Worm (Caenorhabditis elegans) whole organism, L1 larva: Measurements from ENCODE around the gene nspe-6.
A peak's percentile ranks its signal among the peaks of the same experiment; 100 is the strongest.

ENCODE experiments used
- C04F5.9 ChIP-seq: sonication (generic microtip); optimal IDR thresholded peaks from 2 replicates; lab custom pipeline; 2016; ENCODE audit warnings: missing genetic modification characterization, missing compliant biosample characterization
- Y116A8C.19 ChIP-seq: sonication (generic microtip); optimal IDR thresholded peaks from 2 replicates; lab custom pipeline; 2016; ENCODE audit warnings: missing compliant biosample characterization, missing genetic modification characterization, borderline replicate concordance
- aha-1 ChIP-seq: fragments of 150-350 bp; optimal IDR thresholded peaks from 2 replicates; lab custom pipeline; 2014; ENCODE audit warnings: missing biosample characterization, missing genetic modification characterization
- aly-2 ChIP-seq: fragments of 150-350 bp; optimal IDR thresholded peaks from 2 replicates; lab custom pipeline; 2014; ENCODE audit warnings: missing biosample characterization, missing genetic modification characterization
- ceh-63 ChIP-seq: fragments of 200-800 bp; sonication (Bioruptor generic); optimal IDR thresholded peaks from 2 replicates; lab custom pipeline; 2018; ENCODE audit warnings: mild to moderate bottlenecking, missing genetic modification characterization, missing compliant biosample characterization
- ceh-8 ChIP-seq: fragments of 200-800 bp; sonication (Bioruptor generic); optimal IDR thresholded peaks from 2 replicates; lab custom pipeline; 2018; ENCODE audit warnings: mild to moderate bottlenecking, missing genetic modification characterization, moderate library complexity, missing compliant biosample characterization
- ceh-88 ChIP-seq: fragments of 200-800 bp; sonication (Bioruptor generic); IDR thresholded peaks from 2 replicates; pipeline ENCODE4 v1.3.6; 2022; ENCODE audit warnings: missing genetic modification characterization, missing compliant biosample characterization
- dpl-1 ChIP-seq, 3 experiments: fragments of 150-350 bp in 2 of 3; sonication (generic microtip) in 1 of 3; optimal IDR thresholded peaks; 2 replicates each; lab custom pipeline; 2014 to 2017; ENCODE audit warnings: missing biosample characterization in 3 of 3, missing genetic modification characterization in 3 of 3, missing genetic modification reagents in 3 of 3
- dsc-1 ChIP-seq: sonication (generic microtip); optimal IDR thresholded peaks from 2 replicates; lab custom pipeline; 2016; ENCODE audit warnings: mild to moderate bottlenecking, missing genetic modification characterization, missing compliant biosample characterization
- efl-1 ChIP-seq, 4 experiments: fragments of 150-350 bp; optimal IDR thresholded peaks in 3 of 4; peaks in 1 of 4; 1 replicate in 1 of 4; 2 replicates in 3 of 4; lab custom pipeline; 2014; ENCODE audit warnings: missing biosample characterization in 2 of 4, missing genetic modification characterization in 2 of 4, missing genetic modification reagents in 2 of 4
- elt-3 ChIP-seq, 6 experiments: fragments of 150-350 bp in 1 of 6; sonication (generic microtip); optimal IDR thresholded peaks; 2 replicates each; lab custom pipeline; 2017 to 2018; ENCODE audit warnings: missing biosample characterization in 6 of 6, missing genetic modification characterization in 6 of 6, inconsistent platforms in 1 of 6
- fkh-4 ChIP-seq: sonication (generic microtip); optimal IDR thresholded peaks from 2 replicates; lab custom pipeline; 2016; ENCODE audit warnings: missing compliant biosample characterization, missing genetic modification characterization, borderline replicate concordance
- fkh-8 ChIP-seq: sonication (generic microtip); optimal IDR thresholded peaks from 2 replicates; lab custom pipeline; 2016; ENCODE audit warnings: mild to moderate bottlenecking, missing genetic modification characterization, missing compliant biosample characterization
- irx-1 ChIP-seq: sonication (generic microtip); optimal IDR thresholded peaks from 2 replicates; lab custom pipeline; 2016; ENCODE audit warnings: missing genetic modification characterization, missing compliant biosample characterization
- isw-1 ChIP-seq: fragments of 200-800 bp; sonication (Bioruptor generic); IDR thresholded peaks from 2 replicates; pipeline ENCODE4 v1.3.6; 2022; ENCODE audit warnings: missing genetic modification characterization, missing compliant biosample characterization
- lin-14 ChIP-seq: fragments of 200-800 bp; sonication (Bioruptor generic); optimal IDR thresholded peaks from 2 replicates; lab custom pipeline; 2018; ENCODE audit warnings: mild to moderate bottlenecking, missing genetic modification characterization, moderate library complexity, missing compliant biosample characterization
- lin-35 ChIP-seq, 2 experiments: fragments of 150-350 bp; optimal IDR thresholded peaks; 2 replicates each; lab custom pipeline; 2014; ENCODE audit warnings: missing biosample characterization in 2 of 2, missing genetic modification characterization in 2 of 2, missing genetic modification reagents in 2 of 2
- lir-3 ChIP-seq: sonication (generic microtip); optimal IDR thresholded peaks from 2 replicates; lab custom pipeline; 2016; ENCODE audit warnings: mild to moderate bottlenecking, missing genetic modification characterization, moderate library complexity, missing compliant biosample characterization; ENCODE audit not compliant: poor library complexity
- lsy-2 ChIP-seq, 2 experiments: fragments of 150-350 bp; optimal IDR thresholded peaks; 2 replicates each; lab custom pipeline; 2014; ENCODE audit warnings: missing biosample characterization in 2 of 2, missing genetic modification characterization in 2 of 2
- mdl-1 ChIP-seq, 2 experiments: fragments of 150-350 bp; optimal IDR thresholded peaks; 2 replicates each; lab custom pipeline; 2014 to 2017; ENCODE audit warnings: missing biosample characterization in 2 of 2, missing genetic modification characterization in 2 of 2, inconsistent platforms in 1 of 2
- mep-1 ChIP-seq: fragments of 150-350 bp; optimal IDR thresholded peaks from 2 replicates; lab custom pipeline; 2014; ENCODE audit warnings: missing biosample characterization, missing genetic modification characterization
- nhr-11 ChIP-seq: fragments of 150-350 bp; optimal IDR thresholded peaks from 2 replicates; lab custom pipeline; 2014; ENCODE audit warnings: missing biosample characterization, missing genetic modification characterization
- nhr-19 ChIP-seq: fragments of 200-800 bp; sonication (Bioruptor generic); conservative IDR thresholded peaks from 2 replicates; pipeline ENCODE4 v1.3.6; 2022; ENCODE audit warnings: missing genetic modification characterization, missing compliant biosample characterization
- nhr-20 ChIP-seq: sonication (generic microtip); optimal IDR thresholded peaks from 2 replicates; lab custom pipeline; 2016; ENCODE audit warnings: mild to moderate bottlenecking, missing genetic modification characterization, missing compliant biosample characterization
- nhr-237 ChIP-seq: fragments of 150-350 bp; optimal IDR thresholded peaks from 2 replicates; lab custom pipeline; 2014; ENCODE audit warnings: missing biosample characterization, missing genetic modification characterization
- nhr-28 ChIP-seq: fragments of 150-350 bp; optimal IDR thresholded peaks from 2 replicates; lab custom pipeline; 2014; ENCODE audit warnings: missing biosample characterization, missing genetic modification characterization
- nhr-47 ChIP-seq: sonication (generic microtip); optimal IDR thresholded peaks from 2 replicates; lab custom pipeline; 2016; ENCODE audit warnings: mild to moderate bottlenecking, missing genetic modification characterization, moderate library complexity, missing compliant biosample characterization
- nhr-71 ChIP-seq: sonication (generic microtip); optimal IDR thresholded peaks from 2 replicates; lab custom pipeline; 2016; ENCODE audit warnings: mild to moderate bottlenecking, missing genetic modification characterization, moderate library complexity, missing compliant biosample characterization
- nhr-85 ChIP-seq: sonication (generic microtip); peaks from one replicate; lab custom pipeline; 2016; ENCODE audit warnings: missing genetic modification characterization, inconsistent platforms, missing compliant biosample characterization
- rnt-1 ChIP-seq: sonication (generic microtip); optimal IDR thresholded peaks from 2 replicates; lab custom pipeline; 2016; ENCODE audit warnings: mild to moderate bottlenecking, missing genetic modification characterization, moderate library complexity, missing compliant biosample characterization
- skn-1 ChIP-seq: fragments of 150-350 bp; optimal IDR thresholded peaks from 2 replicates; lab custom pipeline; 2014; ENCODE audit warnings: missing biosample characterization, missing genetic modification characterization
- snpc-4 ChIP-seq: fragments of 150-350 bp; optimal IDR thresholded peaks from 2 replicates; lab custom pipeline; 2014; ENCODE audit warnings: missing biosample characterization, missing genetic modification characterization
- snu-23 ChIP-seq: sonication (generic microtip); optimal IDR thresholded peaks from 2 replicates; lab custom pipeline; 2016; ENCODE audit warnings: missing genetic modification characterization, missing compliant biosample characterization
- sox-4 ChIP-seq: sonication (generic microtip); optimal IDR thresholded peaks from 2 replicates; lab custom pipeline; 2016; ENCODE audit warnings: missing genetic modification characterization, missing compliant biosample characterization
- swsn-7 ChIP-seq: sonication (generic microtip); optimal IDR thresholded peaks from 2 replicates; lab custom pipeline; 2016; ENCODE audit warnings: missing genetic modification characterization, missing compliant biosample characterization
- tbx-2 ChIP-seq: sonication (generic microtip); optimal IDR thresholded peaks from 2 replicates; lab custom pipeline; 2016; ENCODE audit warnings: missing genetic modification characterization, missing compliant biosample characterization
- unc-130 ChIP-seq: fragments of 150-350 bp; optimal IDR thresholded peaks from 2 replicates; lab custom pipeline; 2017; ENCODE audit warnings: missing biosample characterization, missing genetic modification characterization, inconsistent platforms
- unc-30 ChIP-seq: sonication (generic microtip); optimal IDR thresholded peaks from 2 replicates; lab custom pipeline; 2017; ENCODE audit warnings: missing biosample characterization, missing genetic modification characterization
- unc-98 ChIP-seq: fragments of 200-800 bp; sonication (Bioruptor generic); IDR thresholded peaks from 2 replicates; pipeline ENCODE4 v1.3.6; 2022; ENCODE audit warnings: missing genetic modification characterization, missing compliant biosample characterization

The nspe-6 gene

ce11 chrII:12616081-12616480 lies at the start of gene nspe-6:
Gene nspe-6, minus strand, starts transcription at chrII:12616181.
- peak; percentile 47 for TF ChIP-seq nhr-85 (tag; lab: Kevin White, UChicago)
- no peak for TF ChIP-seq C04F5.9
- no peak for TF ChIP-seq aly-2 (tag; lab: Kevin White, UChicago)

ce11 chrII:12665019-12665418 lies 49.0 kb upstream of the nspe-6 start:
- TF ChIP-seq fkh-8 (tag; lab: Kevin White, UChicago) = peak; percentile 9
- TF ChIP-seq aha-1 (tag; lab: Kevin White, UChicago) = no peak
- TF ChIP-seq unc-98 (GFP tag; lab: Robert Waterston, UW) = no peak
- no peak for TF ChIP-seq unc-30 (tag; lab: Kevin White, UChicago)
- TF ChIP-seq snpc-4 (tag; lab: Kevin White, UChicago) = no peak
- TF ChIP-seq tbx-2 (tag; lab: Kevin White, UChicago) = peak; percentile 25
- no peak for TF ChIP-seq nhr-11
- TF ChIP-seq ceh-8 (GFP tag; lab: Kevin White, UChicago) = peak; percentile 44
- TF ChIP-seq lin-14 (GFP tag; lab: Kevin White, UChicago) = peak; percentile 74
- TF ChIP-seq ceh-63 (GFP tag; lab: Kevin White, UChicago) = no peak
- peak in 1 of 2 experiments; percentile 7 for TF ChIP-seq efl-1 (optimal IDR thresholded peaks at IDR 0.05; lab: Kevin White, UChicago)
- TF ChIP-seq efl-1 (GFP tag; optimal IDR thresholded peaks at IDR 0.05 in 1 of 2; lab: Kevin White, UChicago) = peak in 1 of 2 experiments; percentile 74
- TF ChIP-seq nhr-71 (tag; lab: Kevin White, UChicago) = peak; percentile 4
- peak; percentile 67 for TF ChIP-seq dsc-1 (tag; lab: Kevin White, UChicago)
- no peak for TF ChIP-seq ceh-88 (GFP tag; lab: Robert Waterston, UW)

ce11 chrII:12661930-12662329 lies 45.9 kb upstream of the nspe-6 start:
- no peak for TF ChIP-seq lir-3 (tag; lab: Kevin White, UChicago)
- TF ChIP-seq unc-98 (GFP tag; lab: Robert Waterston, UW) = no peak
- TF ChIP-seq lin-14 (GFP tag; lab: Kevin White, UChicago) = peak; percentile 49
- no peak for TF ChIP-seq isw-1 (GFP tag; lab: Robert Waterston, UW)

- TF ChIP-seq swsn-7 (peak; percentile 24), unc-130 (tag; lab: Kevin White, UChicago) (peak; percentile 59), nhr-47 (tag; lab: Kevin White, UChicago) (peak; percentile 20), elt-3 (tag; optimal IDR thresholded peaks at IDR 0.05; lab: Kevin White, UChicago) (peak in 1 of 6 experiments; percentile 15), fkh-4 (tag; lab: Kevin White, UChicago) (peak; percentile 58), dsc-1 (tag; lab: Kevin White, UChicago) (peak; percentile 95), nhr-237 (tag; lab: Kevin White, UChicago) (no peak), aly-2 (tag; lab: Kevin White, UChicago) (no peak), dpl-1 (GFP tag; optimal IDR thresholded peaks at IDR 0.05; lab: Kevin White, UChicago) (peak in 2 of 3 experiments; percentile 13 to 29), mep-1 (tag; lab: Kevin White, UChicago) (peak; percentile 18), lin-35 (GFP tag; optimal IDR thresholded peaks at IDR 0.05; lab: Kevin White, UChicago) (peak in 1 of 2 experiments; percentile 13), rnt-1 (tag; lab: Kevin White, UChicago) (peak; percentile 68), mdl-1 (tag; optimal IDR thresholded peaks at IDR 0.05; lab: Kevin White, UChicago) (peak in 1 of 2 experiments; percentile 1), nhr-19 (GFP tag; lab: Robert Waterston, UW) (peak; percentile 52), nhr-71 (tag; lab: Kevin White, UChicago) (peak; percentile 76), nhr-20 (tag; lab: Kevin White, UChicago) (peak; percentile 2), ceh-88 (GFP tag; lab: Robert Waterston, UW) (no peak), fkh-8 (tag; lab: Kevin White, UChicago) (peak; percentile 16), Y116A8C.19 (tag; lab: Kevin White, UChicago) (no peak), lin-14 (GFP tag; lab: Kevin White, UChicago) (peak; percentile 90), sox-4 (tag; lab: Kevin White, UChicago) (no peak), efl-1 (optimal IDR thresholded peaks at IDR 0.05; lab: Kevin White, UChicago) (peak; percentile 12 to 38), efl-1 (GFP tag; optimal IDR thresholded peaks at IDR 0.05 in 1 of 2; lab: Kevin White, UChicago) (peak in 1 of 2 experiments; percentile 22), nhr-28 (tag; lab: Kevin White, UChicago) (no peak), irx-1 (tag; lab: Kevin White, UChicago) (peak; percentile 22), skn-1 (tag; lab: Kevin White, UChicago) (no peak), lsy-2 (tag; optimal IDR thresholded peaks at IDR 0.05; lab: Kevin White, UChicago) (peak; percentile 31 to 46), snu-23 (GFP tag; lab: Kevin White, UChicago) (peak; percentile 45), unc-98 (GFP tag; lab: Robert Waterston, UW) (peak; percentile 48)
These were observed 43.8 kb upstream of the nspe-6 start for ce11 chrII:12659676-12660371.
